Worm (Caenorhabditis elegans): ENCODE results near the gene col-166.

- TF ChIP-seq T23F11.4 (GFP tag; optimal IDR thresholded peaks at IDR 0.05) (no peak), unc-42 (tag; optimal IDR thresholded peaks at IDR 0.05) (no peak), ref-2 (tag; optimal IDR thresholded peaks at IDR 0.05) (no peak), ceh-18 (tag; optimal IDR thresholded peaks at IDR 0.05) (no peak), ama-1 (optimal IDR thresholded peaks at IDR 0.05) (no peak)
These were observed 41.1 kb downstream of the col-166 start for ce11 chrX:6320887-6321286.
